Worm (Caenorhabditis elegans) whole organism, early embryonic: ENCODE data around the gene srh-190.

Source experiments
- B0310.2 ChIP-seq: sonication (generic microtip); optimal IDR thresholded peaks from 2 replicates; lab custom pipeline; 2016; ENCODE audit warnings: mild to moderate bottlenecking, missing genetic modification characterization, missing compliant biosample characterization
- F13C5.2 ChIP-seq: sonication (generic microtip); optimal IDR thresholded peaks from 2 replicates; lab custom pipeline; 2017; ENCODE audit warnings: mild to moderate bottlenecking, missing genetic modification characterization, inconsistent platforms, missing compliant biosample characterization
- aly-1 ChIP-seq: sonication (generic microtip); optimal IDR thresholded peaks from 2 replicates; lab custom pipeline; 2016; ENCODE audit warnings: missing genetic modification characterization, missing compliant biosample characterization
- ama-1 ChIP-seq: fragments of 150-350 bp; optimal IDR thresholded peaks from 2 replicates; lab custom pipeline; 2014
- ceh-13 ChIP-seq: fragments of 200-800 bp; sonication (Bioruptor generic); optimal IDR thresholded peaks from 2 replicates; lab custom pipeline; 2018; ENCODE audit warnings: mild to moderate bottlenecking, missing genetic modification characterization, missing compliant biosample characterization
- ceh-36 ChIP-seq: sonication (generic microtip); optimal IDR thresholded peaks from 2 replicates; lab custom pipeline; 2016; ENCODE audit warnings: missing genetic modification characterization, inconsistent platforms, missing compliant biosample characterization
- ets-7 ChIP-seq: sonication (generic microtip); optimal IDR thresholded peaks from 2 replicates; lab custom pipeline; 2016; ENCODE audit warnings: missing genotype, missing genetic modification characterization, missing compliant biosample characterization
- flt-1 ChIP-seq: fragments of 200-800 bp; sonication (Bioruptor generic); IDR thresholded peaks from 2 replicates; pipeline ENCODE4 v1.3.6; 2022; ENCODE audit warnings: missing genetic modification characterization, missing compliant biosample characterization
- hmbx-1 ChIP-seq: sonication (generic microtip); optimal IDR thresholded peaks from 2 replicates; lab custom pipeline; 2016; ENCODE audit warnings: mild to moderate bottlenecking, missing genetic modification characterization, missing compliant biosample characterization
- hmg-4 ChIP-seq: fragments of 200-800 bp; sonication (Bioruptor generic); optimal IDR thresholded peaks from 2 replicates; lab custom pipeline; 2018; ENCODE audit warnings: mild to moderate bottlenecking, missing genetic modification characterization, missing compliant biosample characterization
- hnd-1 ChIP-seq: sonication (generic microtip); optimal IDR thresholded peaks from 2 replicates; lab custom pipeline; 2016; ENCODE audit warnings: missing genetic modification characterization, missing compliant biosample characterization
- pes-1 ChIP-seq: fragments of 200-800 bp; sonication (Bioruptor generic); IDR thresholded peaks from 2 replicates; pipeline ENCODE4 v1.3.6; 2022; ENCODE audit warnings: missing genetic modification reagents, missing genetic modification characterization, missing compliant biosample characterization
- scrt-1 ChIP-seq: fragments of 200-800 bp; sonication (Bioruptor generic); IDR thresholded peaks from 2 replicates; pipeline ENCODE4 v1.3.6; 2022; ENCODE audit warnings: missing genetic modification characterization, missing compliant biosample characterization
- sea-1 ChIP-seq: fragments of 200-800 bp; sonication (Bioruptor generic); conservative IDR thresholded peaks from 2 replicates; pipeline ENCODE4 v1.3.6; 2022; ENCODE audit warnings: missing genetic modification characterization, missing compliant biosample characterization
- tbx-11 ChIP-seq: fragments of 200-800 bp; sonication (Bioruptor generic); IDR thresholded peaks from 2 replicates; pipeline ENCODE4 v1.3.6; 2022; ENCODE audit warnings: missing genetic modification characterization, missing compliant biosample characterization
- tbx-37 ChIP-seq: fragments of 200-800 bp; sonication (Bioruptor generic); conservative IDR thresholded peaks from 2 replicates; pipeline ENCODE4 v1.3.6; 2022; ENCODE audit warnings: missing genetic modification reagents, missing genetic modification characterization, missing compliant biosample characterization
- tra-4 ChIP-seq: sonication (generic microtip); optimal IDR thresholded peaks from 2 replicates; lab custom pipeline; 2017; ENCODE audit warnings: missing genetic modification characterization, missing compliant biosample characterization

srh-190 gene

DNA sequence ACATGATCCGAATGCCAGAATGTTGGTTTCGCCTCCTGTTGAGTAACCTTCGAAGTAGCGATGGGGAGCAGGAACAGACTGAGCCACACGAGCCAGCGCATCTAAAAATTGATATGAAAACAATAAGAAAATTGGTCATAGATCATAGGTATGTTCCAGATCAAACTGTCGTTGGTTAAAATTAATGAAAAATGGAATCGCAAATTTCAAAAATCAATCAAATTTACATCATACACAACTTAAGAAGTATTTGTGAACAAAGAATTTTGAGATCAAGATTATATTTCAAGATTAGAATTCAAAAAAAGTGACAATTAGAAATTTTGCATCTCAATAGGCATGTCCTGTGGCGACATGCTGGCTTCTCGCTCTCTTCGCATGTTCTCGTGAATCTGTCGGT lies 12.1 kb upstream of the srh-190 start, which contains the start of gene C17E7.9:
TSS of gene C17E7.9 (minus strand) at position 101 of the 400 bp plus-strand sequence.
- TF ChIP-seq ama-1 (no peak), tbx-11 (GFP tag; lab: Robert Waterston, UW) (no peak), ets-7 (tag; lab: Kevin White, UChicago) (no peak)

DNA sequence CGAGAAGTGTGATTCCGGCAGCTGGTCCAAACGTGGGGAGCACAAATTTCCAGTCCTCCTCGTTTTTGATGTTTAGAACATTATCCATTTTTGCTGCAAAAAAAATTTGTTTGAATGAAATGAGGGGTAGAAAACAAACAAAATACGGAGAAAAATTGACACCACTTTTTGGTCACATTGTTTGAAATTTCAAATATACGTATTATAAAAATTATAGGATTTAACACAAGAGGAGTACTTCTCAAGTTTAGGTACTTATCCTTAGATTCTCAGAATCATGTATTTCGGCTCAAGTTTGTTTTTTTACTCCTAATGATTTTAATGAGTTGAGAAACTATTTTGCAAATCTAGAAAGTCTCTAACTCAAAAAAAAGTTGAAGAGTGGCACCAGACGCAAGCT lies 11.0 kb upstream of the srh-190 start, which contains the start of gene C17E7.12:
TSS of gene C17E7.12 (minus strand) at position 101 of the 400 bp plus-strand sequence.
- TF ChIP-seq B0310.2 (tag; lab: Kevin White, UChicago) (no peak), sea-1 (GFP tag; lab: Robert Waterston, UW) (no peak), ceh-13 (GFP tag; lab: Kevin White, UChicago) (no peak), ceh-36 (tag; lab: Kevin White, UChicago) (no peak), ets-7 (tag; lab: Kevin White, UChicago) (no peak), scrt-1 (GFP tag; lab: Robert Waterston, UW) (no peak), tbx-37 (no peak), hmg-4 (GFP tag; lab: Kevin White, UChicago) (no peak), aly-1 (tag; lab: Kevin White, UChicago) (no peak), ama-1 (no peak), flt-1 (GFP tag; lab: Robert Waterston, UW) (no peak), tbx-11 (GFP tag; lab: Robert Waterston, UW) (no peak), pes-1 (GFP tag; lab: Robert Waterston, UW) (no peak)

DNA sequence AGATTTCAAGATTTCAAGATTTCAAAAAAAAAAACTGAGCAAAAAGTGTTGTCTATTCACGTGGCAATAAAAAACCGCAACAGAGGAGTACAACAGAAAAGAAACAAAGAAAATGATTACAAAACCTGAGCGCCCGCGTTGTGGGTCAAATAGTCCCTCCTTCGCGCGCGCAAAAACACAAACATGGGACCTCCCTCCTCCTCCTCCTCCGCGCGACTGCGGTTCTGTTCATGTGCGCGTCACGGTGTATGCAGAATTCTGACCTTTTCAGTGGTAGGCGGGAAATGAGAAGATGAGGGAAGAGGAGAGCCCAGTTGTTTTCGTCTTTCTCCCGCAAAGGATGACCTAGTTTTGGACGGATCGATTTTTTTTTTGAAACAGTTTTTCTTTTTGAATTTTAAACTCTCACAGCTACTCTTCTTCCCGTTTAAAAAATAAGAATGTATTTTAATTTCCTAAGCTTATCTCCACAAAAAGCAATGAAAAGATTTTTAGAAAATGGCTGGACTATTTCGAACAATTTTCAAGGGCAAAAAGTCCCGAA lies 10.5 kb upstream of the srh-190 start, which contains the start of gene C17E7.4:
TSS of gene C17E7.4 (plus strand) at position 494 of the 544 bp plus-strand sequence.
- TF ChIP-seq sea-1 (GFP tag; lab: Robert Waterston, UW), result no peak
- no peak for TF ChIP-seq tra-4 (tag; lab: Kevin White, UChicago)
- no peak for TF ChIP-seq ama-1
- no peak for TF ChIP-seq aly-1 (tag; lab: Kevin White, UChicago)
- TF ChIP-seq F13C5.2 (tag; lab: Kevin White, UChicago), result no peak
- no peak for TF ChIP-seq tbx-11 (GFP tag; lab: Robert Waterston, UW)
- no peak for TF ChIP-seq tbx-37
- no peak for TF ChIP-seq hmg-4 (GFP tag; lab: Kevin White, UChicago)
- TF ChIP-seq flt-1 (GFP tag; lab: Robert Waterston, UW), result no peak
- TF ChIP-seq ceh-36 (tag; lab: Kevin White, UChicago), result no peak
- no peak for TF ChIP-seq hnd-1

DNA sequence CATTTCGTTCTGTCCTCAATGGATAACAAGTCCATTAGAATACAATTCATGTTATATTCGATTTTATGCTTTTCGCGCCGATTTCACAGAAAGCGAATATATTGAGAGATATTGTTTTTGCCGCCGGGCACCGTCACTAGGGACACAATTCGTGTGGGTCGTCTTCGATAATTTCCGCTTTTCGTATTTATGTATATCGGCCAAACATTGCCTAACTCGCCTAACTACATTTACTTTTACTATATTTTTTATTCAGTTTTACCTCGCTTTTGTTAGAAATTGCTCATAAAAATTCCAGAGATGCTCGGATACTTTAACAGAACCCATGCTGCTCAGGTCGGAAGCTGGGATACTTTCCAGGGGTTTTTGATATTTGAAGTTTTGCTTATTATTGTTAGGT lies 8.2 kb upstream of the srh-190 start, which contains the start of gene sre-9:
TSS of gene sre-9 (plus strand) at position 301 of the 400 bp plus-strand sequence.
- TF ChIP-seq ceh-13 (GFP tag; lab: Kevin White, UChicago) (no peak), hmbx-1 (tag; lab: Kevin White, UChicago) (no peak), tbx-11 (GFP tag; lab: Robert Waterston, UW) (no peak), flt-1 (GFP tag; lab: Robert Waterston, UW) (no peak), ama-1 (no peak), ceh-36 (tag; lab: Kevin White, UChicago) (no peak), pes-1 (GFP tag; lab: Robert Waterston, UW) (no peak), tra-4 (tag; lab: Kevin White, UChicago) (no peak), B0310.2 (tag; lab: Kevin White, UChicago) (no peak), hmg-4 (GFP tag; lab: Kevin White, UChicago) (no peak), hnd-1 (no peak)

DNA sequence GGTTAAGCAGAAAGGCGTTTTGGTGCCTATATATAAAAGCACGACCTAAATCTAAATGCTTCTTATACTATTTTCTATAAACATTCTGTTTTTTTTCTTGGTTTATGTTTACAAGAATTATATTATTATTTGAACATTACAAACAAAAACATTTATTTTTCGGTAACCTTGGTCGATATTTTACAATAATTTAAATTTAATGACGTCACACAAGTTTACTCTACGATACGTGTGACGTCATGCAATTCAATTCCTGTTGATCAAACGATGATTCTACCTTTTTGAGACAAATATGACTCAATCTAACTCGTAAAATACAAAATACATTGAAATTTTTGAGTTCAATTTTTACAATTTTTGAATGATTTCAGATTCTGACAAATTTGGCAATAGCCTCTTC lies 6.9 kb upstream of the srh-190 start:
- no peak for TF ChIP-seq sea-1 (GFP tag; lab: Robert Waterston, UW)
- no peak for TF ChIP-seq pes-1 (GFP tag; lab: Robert Waterston, UW)
- TF ChIP-seq aly-1 (tag; lab: Kevin White, UChicago), result no peak
- TF ChIP-seq hmg-4 (GFP tag; lab: Kevin White, UChicago), result no peak
- no peak for TF ChIP-seq ets-7 (tag; lab: Kevin White, UChicago)
- TF ChIP-seq hmbx-1 (tag; lab: Kevin White, UChicago), result no peak
- TF ChIP-seq ceh-36 (tag; lab: Kevin White, UChicago), result no peak
- TF ChIP-seq B0310.2 (tag; lab: Kevin White, UChicago), result no peak
- TF ChIP-seq tbx-11 (GFP tag; lab: Robert Waterston, UW), result no peak
- no peak for TF ChIP-seq flt-1 (GFP tag; lab: Robert Waterston, UW)
- no peak for TF ChIP-seq tbx-37
- TF ChIP-seq hnd-1, result no peak
- TF ChIP-seq tra-4 (tag; lab: Kevin White, UChicago), result no peak
- TF ChIP-seq scrt-1 (GFP tag; lab: Robert Waterston, UW), result no peak

DNA sequence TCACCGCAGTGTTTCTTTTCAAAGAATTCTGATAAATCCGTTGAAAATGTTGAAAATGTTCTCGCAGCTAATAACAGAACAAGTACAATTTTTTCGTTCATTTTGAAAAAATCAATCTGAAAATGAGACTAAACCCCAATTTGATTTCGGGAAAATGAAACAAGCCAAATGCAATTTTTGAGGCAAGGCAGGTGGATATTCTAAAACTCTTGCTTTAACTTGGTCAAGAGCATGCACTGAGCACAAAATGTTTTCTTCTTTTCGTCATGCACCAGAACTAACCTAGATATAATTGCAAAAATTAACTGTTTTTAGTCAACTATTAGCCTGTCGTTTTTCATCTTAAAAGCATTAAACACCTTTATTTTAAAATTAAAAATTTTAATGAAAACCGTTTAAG lies 2.8 kb upstream of the srh-190 start, which contains the start of gene irld-22:
TSS of gene irld-22 (minus strand) at position 101 of the 400 bp plus-strand sequence.
- TF ChIP-seq ets-7 (tag; lab: Kevin White, UChicago), result no peak
- no peak for TF ChIP-seq aly-1 (tag; lab: Kevin White, UChicago)
- no peak for TF ChIP-seq flt-1 (GFP tag; lab: Robert Waterston, UW)

DNA sequence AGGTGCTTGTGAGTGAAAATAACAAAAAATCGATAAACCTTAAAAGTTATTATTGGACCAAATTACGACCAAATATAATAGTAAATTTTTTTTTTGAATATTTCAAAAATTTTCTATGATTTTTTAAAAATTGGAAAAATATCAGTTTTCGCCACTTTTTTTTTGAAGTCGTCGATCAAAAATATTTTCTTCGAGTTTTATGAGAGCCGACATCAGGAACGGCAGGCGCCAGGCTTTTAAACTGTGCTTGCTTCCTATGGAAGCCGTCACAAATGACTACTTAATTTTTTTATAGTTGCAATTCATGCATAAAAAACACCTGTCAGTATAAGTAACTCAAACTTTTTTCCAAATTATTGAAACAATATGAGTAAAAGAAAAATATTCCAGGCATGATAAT lies 517 bp downstream of the srh-190 start:
- TF ChIP-seq scrt-1 (GFP tag; lab: Robert Waterston, UW), result no peak
- no peak for TF ChIP-seq F13C5.2 (tag; lab: Kevin White, UChicago)

DNA sequence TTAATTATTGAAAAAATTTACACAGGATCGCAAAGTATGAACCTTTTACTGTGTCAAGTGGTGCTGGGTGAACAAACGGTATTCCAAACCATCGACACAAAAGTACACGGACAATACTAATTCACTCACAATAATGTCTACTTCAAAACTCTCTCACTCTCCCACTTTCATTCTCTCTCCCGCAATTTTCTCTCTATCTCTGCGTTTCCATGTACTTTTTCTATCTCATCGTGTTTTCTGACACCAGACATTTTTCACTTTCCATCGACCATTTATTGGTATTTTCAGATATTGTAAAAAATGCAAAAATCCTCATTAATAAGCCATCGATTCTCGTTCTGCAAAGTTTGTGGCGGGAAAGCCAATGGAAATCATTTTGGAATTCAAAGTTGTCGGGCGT lies 2.9 kb downstream of the srh-190 start, which contains the start of gene nhr-156:
TSS of gene nhr-156 (plus strand) at position 266 of the 400 bp plus-strand sequence.
- TF ChIP-seq ama-1, result no peak
- TF ChIP-seq hnd-1, result no peak
- no peak for TF ChIP-seq B0310.2 (tag; lab: Kevin White, UChicago)
- TF ChIP-seq ceh-36 (tag; lab: Kevin White, UChicago), result no peak
- TF ChIP-seq tbx-37, result no peak
- no peak for TF ChIP-seq sea-1 (GFP tag; lab: Robert Waterston, UW)
- no peak for TF ChIP-seq pes-1 (GFP tag; lab: Robert Waterston, UW)
- TF ChIP-seq F13C5.2 (tag; lab: Kevin White, UChicago), result no peak
- no peak for TF ChIP-seq hmbx-1 (tag; lab: Kevin White, UChicago)
- no peak for TF ChIP-seq ets-7 (tag; lab: Kevin White, UChicago)
- no peak for TF ChIP-seq tbx-11 (GFP tag; lab: Robert Waterston, UW)
- TF ChIP-seq scrt-1 (GFP tag; lab: Robert Waterston, UW), result no peak
